Fruit fly (Drosophila melanogaster): ENCODE results near the gene Set2.

Gene Set2

dm6 chrX:13394343-13394742 lies 18.7 kb upstream of the Set2 start (continued):
- TF ChIP-seq ss (GFP tag; optimal IDR thresholded peaks at IDR 0.05) (no peak), fkh (GFP tag; optimal IDR thresholded peaks at IDR 0.05) (no peak), eg (GFP tag; IDR thresholded peaks at IDR 0.05) (no peak; the same call in 2 of the 3 replicates), net (GFP tag; optimal IDR thresholded peaks at IDR 0.05) (no peak), CG8319 (GFP tag; optimal IDR thresholded peaks at IDR 0.05) (no peak), Sox15 (GFP tag; optimal IDR thresholded peaks at IDR 0.05) (no peak), CG11902 (GFP tag; optimal IDR thresholded peaks at IDR 0.05) (no peak), CG11762 (GFP tag; optimal IDR thresholded peaks at IDR 0.05; ENCODE audit: insufficient read depth) (no peak), CG10669 (GFP tag; optimal IDR thresholded peaks at IDR 0.05) (no peak), Met (GFP tag; optimal IDR thresholded peaks at IDR 0.05) (peak; percentile 59), CG4318 (GFP tag; optimal IDR thresholded peaks at IDR 0.05) (no peak), cyc (GFP tag; optimal IDR thresholded peaks at IDR 0.05) (peak; percentile 22), CG11294 (GFP tag; IDR thresholded peaks at IDR 0.05) (no peak), CG8119 (GFP tag; IDR thresholded peaks at IDR 0.05) (0 out of 3 replicates have a peak, but pooled peaks have one; percentile 22), CG31627 (GFP tag; optimal IDR thresholded peaks at IDR 0.05) (peak; percentile 31), CG9139 (GFP tag; optimal IDR thresholded peaks at IDR 0.05) (no peak)

dm6 chrX:13395020-13395419 lies 18.0 kb upstream of the Set2 start:
- TF ChIP-seq CG34406 (GFP tag; optimal IDR thresholded peaks at IDR 0.05) = no peak
- peak; percentile 5 for TF ChIP-seq fkh (GFP tag; optimal IDR thresholded peaks at IDR 0.05)
- no peak for TF ChIP-seq CG11762 (GFP tag; optimal IDR thresholded peaks at IDR 0.05; ENCODE audit: insufficient read depth)
- TF ChIP-seq CG6163 (GFP tag; IDR thresholded peaks at IDR 0.05) = 0 out of 3 replicates have a peak, but pooled peaks have one; percentile 10
- no peak for TF ChIP-seq CG10631 (GFP tag; optimal IDR thresholded peaks at IDR 0.05)

dm6 chrX:13395988-13396377 lies 17.1 kb upstream of the Set2 start:
- TF ChIP-seq CG6163 (GFP tag; IDR thresholded peaks at IDR 0.05) = peak; percentile 45; the same call in 1 of the 3 replicates
- no peak for TF ChIP-seq Hr4 (GFP tag; optimal IDR thresholded peaks at IDR 0.05)
- no peak for TF ChIP-seq CG10631 (GFP tag; optimal IDR thresholded peaks at IDR 0.05)
- no peak for TF ChIP-seq pdm3 (GFP tag; optimal IDR thresholded peaks at IDR 0.05)
- no peak for TF ChIP-seq CG3919 (GFP tag; optimal IDR thresholded peaks at IDR 0.05)
- no peak for TF ChIP-seq acj6 (GFP tag; optimal IDR thresholded peaks at IDR 0.05)
- peak; percentile 100 for TF ChIP-seq CG6854 (GFP tag; optimal IDR thresholded peaks at IDR 0.05)
- peak; percentile 62; the same call in 2 of the 3 replicates for TF ChIP-seq eg (GFP tag; IDR thresholded peaks at IDR 0.05)
- TF ChIP-seq CG34406 (GFP tag; optimal IDR thresholded peaks at IDR 0.05) = no peak
- TF ChIP-seq Gug (GFP tag; IDR thresholded peaks at IDR 0.05) = no peak
- TF ChIP-seq fkh (GFP tag; optimal IDR thresholded peaks at IDR 0.05) = peak; percentile 39
- TF ChIP-seq CG7368 (GFP tag; optimal IDR thresholded peaks at IDR 0.05) = no peak
- TF ChIP-seq CG8632 (GFP tag; optimal IDR thresholded peaks at IDR 0.05) = no peak
- TF ChIP-seq CG6792 (GFP tag; optimal IDR thresholded peaks at IDR 0.05) = no peak

dm6 chrX:13396378-13397099 lies 16.5 kb upstream of the Set2 start, which contains the start of gene Bcat:
Gene Bcat (plus strand): TSS chrX:13396899.
- TF ChIP-seq ss (GFP tag; optimal IDR thresholded peaks at IDR 0.05) = peak; percentile 34 to 35
- TF ChIP-seq topi (GFP tag; optimal IDR thresholded peaks at IDR 0.05) = peak; percentile 66
- TF ChIP-seq Eip93F (GFP tag; optimal IDR thresholded peaks at IDR 0.05) = no peak
- TF ChIP-seq achi (GFP tag; optimal IDR thresholded peaks at IDR 0.05) = peak; percentile 62
- peak; percentile 78 for TF ChIP-seq CG6276 (GFP tag; optimal IDR thresholded peaks at IDR 0.05)
- TF ChIP-seq CG11294 (GFP tag; IDR thresholded peaks at IDR 0.05) = peak; percentile 22; the same call in 1 of the 2 replicates
- TF ChIP-seq CG9139 (GFP tag; optimal IDR thresholded peaks at IDR 0.05) = no peak
- TF ChIP-seq CG11762 (GFP tag; optimal IDR thresholded peaks at IDR 0.05; ENCODE audit: insufficient read depth) = peak; percentile 40
- peak; percentile 57 for TF ChIP-seq Blimp-1 (GFP tag; optimal IDR thresholded peaks at IDR 0.05)
- peak; percentile 66 for TF ChIP-seq CG8632 (GFP tag; optimal IDR thresholded peaks at IDR 0.05)
- peak; percentile 81 for TF ChIP-seq CG6854 (GFP tag; optimal IDR thresholded peaks at IDR 0.05)
- TF ChIP-seq eg (GFP tag; IDR thresholded peaks at IDR 0.05) = peak; percentile 53; the same call in 2 of the 3 replicates
- TF ChIP-seq svp (GFP tag) = peak; percentile 87
- TF ChIP-seq acj6 (GFP tag; optimal IDR thresholded peaks at IDR 0.05) = peak; percentile 66
- peak; percentile 69 for TF ChIP-seq Sox102F (GFP tag; optimal IDR thresholded peaks at IDR 0.05)
- peak; percentile 64 for TF ChIP-seq CG6792 (GFP tag; optimal IDR thresholded peaks at IDR 0.05)
- peak; percentile 26 for TF ChIP-seq Ets96B (tag; optimal IDR thresholded peaks at IDR 0.05)
- TF ChIP-seq Hr38 (GFP tag; optimal IDR thresholded peaks at IDR 0.05) = no peak
- TF ChIP-seq dsx (GFP tag; optimal IDR thresholded peaks at IDR 0.05; ENCODE audit: poor library complexity, severe bottlenecking) = peak; percentile 26
- peak; percentile 80 for TF ChIP-seq CG34406 (GFP tag; optimal IDR thresholded peaks at IDR 0.05)
- TF ChIP-seq lz (GFP tag; optimal IDR thresholded peaks at IDR 0.05) = peak; percentile 66
- peak in 1 of 2 experiments; percentile 70 for TF ChIP-seq salr (GFP tag; optimal IDR thresholded peaks at IDR 0.05)
- peak; percentile 65 for TF ChIP-seq Hr4 (GFP tag; optimal IDR thresholded peaks at IDR 0.05)
- no peak for TF ChIP-seq Gug (GFP tag; IDR thresholded peaks at IDR 0.05)
- peak; percentile 68 for TF ChIP-seq net (GFP tag; optimal IDR thresholded peaks at IDR 0.05)
- TF ChIP-seq cyc (GFP tag; optimal IDR thresholded peaks at IDR 0.05) = peak; percentile 60
- peak; percentile 42 for TF ChIP-seq dac (GFP tag; optimal IDR thresholded peaks at IDR 0.05)
- peak; percentile 47 for TF ChIP-seq Ets21C (GFP tag; optimal IDR thresholded peaks at IDR 0.05)

Measured in whole organism, prepupa.